Fruit fly (Drosophila melanogaster): ENCODE results near the gene CG13457.

CG13457 gene

DNA sequence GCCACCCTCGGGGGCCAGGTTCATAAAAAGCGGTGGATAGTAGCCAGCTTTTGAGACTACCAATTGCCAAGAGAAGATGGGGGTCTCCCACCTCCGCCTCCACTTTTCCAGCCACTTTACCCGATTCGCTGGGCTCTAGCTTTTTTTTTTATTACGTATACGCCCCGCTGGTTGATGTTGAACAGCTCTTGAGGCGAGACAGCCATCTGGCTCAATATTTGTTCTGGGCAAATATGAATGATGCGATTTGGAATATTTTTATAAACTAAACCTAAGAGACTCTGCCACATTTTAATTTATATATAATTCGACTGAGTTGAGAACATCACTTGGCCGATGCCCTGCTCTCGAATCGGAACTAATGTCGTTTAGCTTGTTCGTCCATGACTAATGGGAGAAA is 18.9 kb upstream of the CG13457 start:
- TF ChIP-seq CG8478 (optimal IDR thresholded peaks at IDR 0.05) (no peak), CTCF (optimal IDR thresholded peaks at IDR 0.05) (no peak)

DNA sequence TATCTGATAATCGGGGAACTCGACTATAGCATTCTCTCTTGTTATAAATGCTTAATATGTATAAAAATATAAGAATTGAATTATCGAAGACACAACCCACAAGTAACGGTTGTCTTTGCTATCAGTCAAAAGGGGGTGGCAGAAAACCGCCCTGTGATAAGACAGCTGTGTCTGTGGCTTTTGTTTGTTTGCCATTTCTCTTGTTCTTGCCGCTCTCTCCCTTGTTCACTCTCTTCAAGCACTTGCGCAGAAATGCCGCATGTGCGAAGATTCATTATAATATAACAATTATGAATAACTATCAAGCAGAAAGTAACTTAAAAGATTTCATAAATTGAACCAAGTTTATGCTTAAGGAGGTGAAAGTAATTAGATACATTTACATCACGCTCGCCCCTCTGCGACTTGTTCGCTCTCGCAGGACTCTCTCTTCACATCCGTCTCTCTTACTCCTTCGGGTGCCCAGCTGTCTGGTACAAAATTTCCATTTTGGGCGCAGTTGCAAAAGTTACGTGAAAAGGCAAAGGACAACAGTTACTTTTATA is 15.5 kb upstream of the CG13457 start, which contains the start of gene FucTA:
TSS of gene FucTA (plus strand) at position 495 of the 545 bp plus-strand sequence.
- no peak for TF ChIP-seq CTCF (optimal IDR thresholded peaks at IDR 0.05)
- no peak for TF ChIP-seq CG8478 (optimal IDR thresholded peaks at IDR 0.05)

DNA sequence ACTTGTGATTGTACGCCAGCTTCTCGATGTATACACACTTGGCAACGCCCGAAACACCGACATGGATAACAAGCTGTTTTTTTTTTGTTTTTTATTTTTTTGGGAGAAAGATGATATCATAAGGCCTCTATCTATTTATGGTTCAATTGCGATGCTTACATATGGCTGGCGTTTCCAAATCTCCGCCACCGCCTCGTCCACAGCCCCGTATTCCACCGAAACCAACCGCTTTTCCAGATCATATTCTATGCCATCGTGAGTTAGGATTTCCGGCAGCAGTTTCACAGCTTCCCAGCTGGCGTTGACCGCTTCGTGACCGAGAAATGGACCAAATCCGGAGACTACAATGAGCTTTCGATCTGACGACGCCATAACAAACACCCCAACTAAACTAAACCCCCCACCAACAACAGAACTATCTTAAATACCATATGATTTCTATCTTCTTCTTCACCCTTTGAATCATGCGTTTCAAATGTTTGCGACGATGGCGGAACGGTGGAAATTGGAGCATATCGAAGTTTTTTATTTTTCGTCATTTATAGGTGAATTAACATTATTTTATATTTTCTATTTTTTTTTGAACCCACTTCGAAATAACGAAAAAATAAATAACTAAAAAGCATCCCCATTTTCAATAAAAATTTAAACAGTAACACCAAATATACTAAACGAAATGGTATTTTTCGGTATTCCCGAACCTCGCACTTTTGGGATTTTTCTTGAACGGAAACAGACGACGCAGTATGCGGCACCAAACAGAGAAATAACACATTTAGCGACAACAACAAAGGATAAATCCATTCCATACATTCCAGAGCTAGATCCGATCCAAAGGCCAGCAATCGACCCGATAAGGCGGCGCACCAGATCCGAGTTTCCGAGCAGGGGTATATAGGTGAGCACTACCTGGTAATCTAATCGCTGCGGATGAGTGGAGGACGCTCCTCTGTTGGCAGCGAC is 12.7 kb upstream of the CG13457 start, which contains the start of the genes CG32147 and Pex3:
TSS of gene CG32147 (minus strand) at position 422 of the 963 bp plus-strand sequence.
TSS of gene Pex3 (plus strand) at position 718 of the 963 bp plus-strand sequence.
- TF ChIP-seq CG8478 (optimal IDR thresholded peaks at IDR 0.05) = no peak
- peak in 1 of 2 experiments; percentile 20 for TF ChIP-seq CTCF (optimal IDR thresholded peaks at IDR 0.05)

DNA sequence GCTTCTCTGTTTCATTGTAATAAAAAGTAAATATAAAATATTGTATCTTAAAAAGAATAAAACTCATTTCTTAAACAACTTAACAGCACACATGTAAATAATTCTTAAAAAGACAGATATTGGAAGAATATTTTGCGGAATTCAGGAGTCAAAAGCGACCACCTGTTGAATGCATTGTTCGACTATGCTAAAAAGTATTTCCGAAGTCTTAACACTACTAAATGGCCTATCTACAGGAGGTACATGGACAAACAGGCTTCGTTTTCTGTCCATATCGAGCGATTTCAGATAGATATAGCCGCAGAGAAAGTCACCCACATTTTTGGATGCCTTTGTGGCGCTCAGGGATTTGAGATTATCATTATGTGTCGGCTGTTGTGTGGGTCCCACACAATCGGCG is 11.9 kb upstream of the CG13457 start:
- no peak for TF ChIP-seq CTCF (optimal IDR thresholded peaks at IDR 0.05)
- no peak for TF ChIP-seq CG8478 (optimal IDR thresholded peaks at IDR 0.05)

DNA sequence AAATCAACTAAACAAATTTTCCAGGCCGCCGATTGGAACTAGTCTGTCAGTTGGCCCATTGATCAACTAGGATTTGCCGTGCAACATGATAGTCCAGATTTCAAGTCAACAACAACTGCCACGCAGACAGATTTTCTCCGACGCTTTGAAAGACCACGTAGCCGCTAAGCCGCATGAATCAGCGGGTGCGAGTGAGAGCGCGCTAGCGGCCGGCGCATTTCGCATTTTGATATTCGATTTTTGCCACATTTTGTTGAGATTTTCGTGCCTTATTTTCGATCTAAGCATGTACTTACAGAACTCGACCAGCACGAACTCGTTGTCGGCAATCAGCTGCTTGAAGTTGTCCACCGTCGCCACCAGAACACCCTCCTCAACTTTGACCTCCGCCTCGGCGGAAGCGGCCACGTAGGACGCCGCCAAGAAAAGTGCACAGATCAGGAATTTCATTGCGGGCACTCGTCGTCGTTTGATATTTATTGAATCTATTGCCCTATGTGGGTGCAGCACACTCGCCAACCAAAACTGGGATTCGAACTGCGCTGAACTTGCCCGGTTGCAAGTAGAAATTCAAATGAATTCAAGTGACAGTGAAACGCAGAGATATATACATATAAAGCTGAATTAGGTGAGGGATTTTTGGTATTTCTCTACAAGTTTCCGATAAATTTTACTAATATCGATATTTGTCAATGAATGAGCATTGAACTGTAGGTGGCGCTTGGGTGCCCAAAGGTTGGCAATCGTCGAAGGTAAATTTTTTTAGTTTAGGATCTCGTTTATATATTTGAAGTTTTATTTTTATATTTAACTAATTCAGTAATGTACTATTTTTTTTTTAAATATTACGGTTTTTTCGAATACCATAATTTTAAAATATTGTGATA is 11.1 kb upstream of the CG13457 start, which contains the start of gene Pdi:
TSS of gene Pdi (minus strand) at position 837 of the 887 bp plus-strand sequence.
- TF ChIP-seq CG8478 (optimal IDR thresholded peaks at IDR 0.05) = no peak
- peak; percentile 87 to 94 for TF ChIP-seq CTCF (optimal IDR thresholded peaks at IDR 0.05)

DNA sequence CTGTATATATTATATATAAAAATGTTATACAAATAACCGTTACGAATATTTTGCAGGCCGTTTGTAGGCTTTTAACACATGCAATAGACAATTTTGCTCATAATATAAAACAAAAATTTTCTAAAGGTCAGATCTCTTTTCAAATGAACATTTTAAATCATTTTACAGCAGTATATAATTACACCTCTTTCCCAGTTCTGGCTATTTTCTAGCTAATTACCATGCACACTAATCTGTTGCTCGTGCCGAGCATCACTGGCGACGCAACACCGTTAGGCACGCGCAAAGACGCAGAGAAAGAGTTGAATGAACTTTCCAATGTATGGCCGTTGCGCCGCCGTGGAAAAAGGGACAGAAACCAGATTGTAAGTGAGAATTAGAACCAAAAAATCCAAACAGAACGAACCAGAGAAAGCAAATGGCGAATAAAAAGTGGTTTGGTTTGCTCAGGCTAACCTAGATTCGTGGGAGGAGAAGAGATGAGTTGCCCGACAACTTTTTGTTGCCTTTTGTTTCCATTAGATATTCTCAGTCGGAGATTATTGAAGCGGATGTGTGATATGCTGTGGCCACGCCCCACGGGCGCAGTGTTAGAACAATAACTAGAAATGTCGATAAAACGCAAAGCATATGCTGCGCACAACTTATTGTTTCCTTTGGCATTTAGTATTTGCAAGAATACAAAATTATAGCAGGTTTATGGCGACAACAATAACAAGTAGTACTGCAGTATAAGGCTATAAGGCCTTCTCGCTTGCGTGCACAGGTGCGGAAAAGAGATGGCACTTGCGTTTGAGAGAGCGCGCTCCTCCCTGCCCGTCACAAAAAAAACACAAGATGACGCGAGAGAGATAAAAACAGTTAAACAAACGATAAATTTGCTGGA is 10.2 kb upstream of the CG13457 start:
- TF ChIP-seq CG8478 (optimal IDR thresholded peaks at IDR 0.05) (no peak), CTCF (optimal IDR thresholded peaks at IDR 0.05) (no peak)

DNA sequence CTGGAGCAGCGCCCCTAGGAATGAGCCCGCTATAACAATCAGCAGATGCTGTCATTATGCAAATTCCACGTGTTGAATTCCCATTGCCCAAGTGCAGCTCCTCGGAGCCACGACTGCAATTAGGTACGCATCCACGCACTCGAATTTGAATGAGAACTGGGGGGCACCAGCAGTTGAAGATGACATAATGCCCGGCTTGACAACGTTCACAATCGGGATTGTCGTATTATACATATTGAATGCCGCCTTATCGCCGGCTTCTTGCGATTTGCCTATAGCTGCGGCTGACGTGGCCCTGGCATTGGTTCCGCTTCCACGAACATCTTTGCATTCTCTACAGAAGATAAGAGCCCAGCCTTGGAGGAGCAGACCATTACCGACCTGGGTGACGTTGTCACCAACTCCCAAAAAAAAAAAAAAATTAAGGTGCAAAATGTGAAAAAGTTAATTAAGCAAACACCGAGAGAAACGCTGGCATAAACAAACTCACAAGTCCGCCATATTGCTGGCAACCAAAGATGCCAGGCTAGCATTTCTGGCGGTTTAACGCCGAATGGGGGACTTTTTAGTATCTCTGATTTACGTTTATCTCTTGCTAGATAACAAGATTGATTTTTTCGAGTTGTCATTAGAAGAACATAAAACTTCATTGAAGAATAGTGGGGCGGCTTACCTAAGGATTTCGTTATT is 9.2 kb upstream of the CG13457 start:
- no peak for TF ChIP-seq CG8478 (optimal IDR thresholded peaks at IDR 0.05)
- TF ChIP-seq CTCF (optimal IDR thresholded peaks at IDR 0.05) = no peak

DNA sequence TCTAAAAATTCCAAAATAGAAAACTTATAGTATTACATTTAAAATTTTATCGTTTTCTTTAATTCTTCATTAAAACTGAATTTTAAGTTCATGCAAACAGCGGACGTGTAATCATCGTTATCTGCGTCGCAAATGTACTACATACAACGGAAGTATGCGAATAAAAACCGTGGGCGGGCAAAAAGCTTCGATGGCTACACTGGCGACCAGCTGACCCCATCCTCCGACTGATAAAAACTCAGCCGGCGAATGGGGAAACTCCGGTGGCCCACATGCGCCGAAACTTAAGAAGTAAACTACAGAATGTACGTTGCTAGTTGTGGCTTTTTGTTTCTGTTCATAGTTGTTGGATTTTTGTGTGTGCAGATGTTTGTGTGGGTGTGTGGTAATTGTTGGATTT is 6.6 kb upstream of the CG13457 start:
- no peak for TF ChIP-seq CG8478 (optimal IDR thresholded peaks at IDR 0.05)
- TF ChIP-seq CTCF (optimal IDR thresholded peaks at IDR 0.05) = no peak

DNA sequence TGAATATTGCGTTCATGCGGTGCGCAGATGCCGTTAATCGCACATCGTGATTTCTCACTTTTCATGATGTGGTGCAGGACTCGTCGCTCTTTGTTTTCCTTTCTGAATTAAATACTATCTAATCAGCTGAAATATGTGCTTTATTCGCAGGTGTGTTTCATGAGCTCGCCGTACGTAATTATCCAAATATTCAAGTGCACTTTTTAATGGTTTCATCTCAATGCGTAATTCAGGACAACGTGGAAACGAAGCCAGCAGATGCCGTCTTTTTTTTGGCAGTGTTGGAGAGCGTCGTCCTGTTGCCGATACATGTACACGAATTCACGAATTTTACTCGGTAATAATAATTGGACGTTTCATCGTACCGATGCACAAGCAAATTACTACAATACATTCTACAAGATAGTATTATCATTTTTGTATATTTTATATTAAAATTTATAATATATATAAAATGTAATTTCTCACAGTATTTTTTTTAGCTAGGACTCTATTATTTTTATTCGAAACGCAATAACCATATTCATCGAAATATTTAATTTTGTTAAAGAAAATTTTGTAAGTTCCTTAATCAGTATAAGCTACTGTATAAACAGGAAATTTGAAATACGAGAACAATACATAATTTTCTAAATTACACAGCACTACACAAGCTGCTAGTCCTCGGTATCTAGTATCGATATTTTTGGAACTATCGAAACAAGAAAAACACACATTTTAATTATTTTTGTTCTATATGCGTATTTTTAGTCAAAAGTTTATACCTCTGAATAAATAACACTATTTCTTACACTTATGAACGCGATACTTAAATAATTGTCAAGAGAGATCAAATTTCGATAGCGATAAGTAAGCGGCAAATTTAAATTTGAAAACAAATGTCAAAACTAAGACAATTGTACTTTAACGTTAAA is 5.7 kb upstream of the CG13457 start, which contains the start of gene CG12316:
TSS of gene CG12316 (minus strand) at position 276 of the 914 bp plus-strand sequence.
- TF ChIP-seq CG8478 (optimal IDR thresholded peaks at IDR 0.05) (no peak), CTCF (optimal IDR thresholded peaks at IDR 0.05) (no peak)

DNA sequence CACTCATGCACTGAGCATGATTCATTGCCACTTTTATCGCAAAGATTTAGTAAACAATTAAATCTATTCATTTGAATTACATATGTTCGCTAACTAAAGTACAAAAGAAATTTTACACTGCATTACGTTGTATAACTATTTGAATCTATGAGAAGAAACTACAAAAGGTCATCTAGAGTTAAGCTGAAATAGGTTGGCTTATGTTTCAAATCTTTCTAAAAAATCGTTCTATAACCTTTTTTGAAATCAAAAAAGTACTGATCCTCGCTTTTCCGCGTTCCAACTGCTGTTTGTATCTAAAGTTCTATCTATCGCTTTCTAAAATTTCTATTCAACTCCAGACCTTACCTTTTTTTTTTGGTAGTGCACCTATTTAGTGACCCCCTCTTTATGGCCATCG is 5.5 kb downstream of the CG13457 start:
- TF ChIP-seq CG8478 (optimal IDR thresholded peaks at IDR 0.05) (no peak), CTCF (optimal IDR thresholded peaks at IDR 0.05) (no peak)

DNA sequence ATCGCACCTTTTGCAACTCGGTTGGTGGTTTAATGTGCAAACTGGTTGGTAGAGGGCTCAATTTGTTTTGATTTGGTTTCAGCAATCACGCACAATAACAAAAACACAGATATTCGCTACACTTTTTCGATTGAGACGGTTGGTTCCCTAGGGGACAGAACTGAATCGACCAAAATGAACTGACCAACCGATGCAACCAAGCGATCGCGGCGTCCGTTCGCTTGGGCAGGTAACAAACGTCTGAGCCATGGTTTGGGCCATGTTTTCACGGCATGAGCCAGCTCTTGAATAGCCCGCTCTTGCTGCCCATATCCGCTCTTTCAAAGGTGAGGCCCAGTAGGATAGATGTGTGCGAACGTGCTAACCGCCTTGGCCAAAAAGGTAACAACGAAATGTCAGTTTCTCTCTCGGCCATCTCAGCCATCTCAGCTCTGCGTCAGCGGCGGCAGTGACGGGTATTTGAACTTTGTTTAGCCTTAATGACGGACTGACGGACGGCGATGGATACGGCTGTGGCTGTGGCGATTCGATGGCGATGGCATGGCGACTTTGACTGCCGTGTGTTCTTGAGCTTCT is 6.0 kb downstream of the CG13457 start, which contains the start of gene CG16959:
TSS of gene CG16959 (minus strand) at position 245 of the 576 bp plus-strand sequence.
- TF ChIP-seq CG8478 (optimal IDR thresholded peaks at IDR 0.05) = no peak

DNA sequence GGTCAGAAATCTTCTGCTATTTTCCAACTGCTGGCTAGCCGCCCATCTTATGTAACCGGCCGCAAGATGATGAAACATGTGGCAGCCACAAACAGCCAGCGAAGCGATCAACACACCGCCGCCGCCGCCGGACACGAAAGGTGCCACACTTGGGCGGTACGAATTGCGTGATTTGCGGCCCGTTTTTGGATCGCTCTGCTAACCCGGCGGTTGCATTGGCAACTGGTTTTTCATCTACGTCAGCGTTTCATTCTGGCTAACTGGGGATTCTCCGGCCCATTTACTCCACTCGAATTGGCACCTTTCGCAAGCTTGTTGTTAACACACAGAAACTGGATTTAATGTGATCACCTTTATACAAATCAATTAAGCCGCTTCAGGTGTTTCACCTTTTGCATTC is 7.4 kb downstream of the CG13457 start:
- no peak for TF ChIP-seq CG8478 (optimal IDR thresholded peaks at IDR 0.05)
- no peak for TF ChIP-seq CTCF (optimal IDR thresholded peaks at IDR 0.05)

All from S2 (cell line).